Worm (Caenorhabditis elegans) whole organism, midembryonic: Measurements from ENCODE around the gene lin-5.

Experiments used
- klf-2 ChIP-seq: fragments of 200-800 bp; sonication (Bioruptor generic); conservative IDR thresholded peaks from 2 replicates; pipeline ENCODE4 v1.3.6; 2022; ENCODE audit warnings: missing genetic modification reagents, missing genetic modification characterization, missing compliant biosample characterization
- med-1 ChIP-seq: sonication (generic microtip); optimal IDR thresholded peaks from 2 replicates; lab custom pipeline; 2017; ENCODE audit warnings: missing genetic modification characterization, mild to moderate bottlenecking, missing compliant biosample characterization, antibody characterized with exemption, missing genetic modification reagents; ENCODE audit not compliant: insufficient read depth

DNA sequence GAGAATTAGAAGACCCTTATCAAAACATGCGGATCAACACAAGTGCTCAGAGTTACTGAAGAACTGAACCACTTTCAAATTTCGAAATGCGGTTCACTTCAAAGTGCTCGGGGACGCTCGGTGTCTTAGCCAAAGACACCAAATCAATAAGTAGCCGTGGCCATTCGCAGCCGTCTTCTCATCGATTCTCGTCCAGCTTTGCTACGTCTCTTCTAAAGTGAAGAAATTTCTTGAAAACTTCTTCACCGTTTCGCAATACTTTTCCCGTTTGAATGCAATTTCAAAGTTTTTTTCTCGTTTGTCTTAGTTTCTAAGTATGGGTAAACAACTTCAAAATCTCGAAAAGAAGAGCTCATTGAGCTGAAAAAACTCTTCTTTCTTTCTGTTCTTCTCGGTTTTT is 24.5 kb downstream of the lin-5 start:
- TF ChIP-seq med-1, result no peak
- no peak for TF ChIP-seq klf-2 (GFP tag; lab: Robert Waterston, UW)
